Fruit fly (Drosophila melanogaster): ENCODE results near the gene foxo.

foxo gene

dm6 chr3R:14056320-14057053, at the start of gene foxo:
Gene foxo, plus strand, starts transcription at chr3R:14056945.
- TF ChIP-seq CG17801 (GFP tag; optimal IDR thresholded peaks at IDR 0.05; ENCODE audit: partially characterized antibody) = peak; percentile 50

- no peak for TF ChIP-seq CG17801 (GFP tag; optimal IDR thresholded peaks at IDR 0.05; ENCODE audit: partially characterized antibody)
Observed at dm6 chr3R:14007550-14007949, 49.2 kb upstream of the foxo start.

dm6 chr3R:14008854-14009253, 47.9 kb upstream of the foxo start:
- TF ChIP-seq CG17801 (GFP tag; optimal IDR thresholded peaks at IDR 0.05; ENCODE audit: partially characterized antibody) = no peak

DNA sequence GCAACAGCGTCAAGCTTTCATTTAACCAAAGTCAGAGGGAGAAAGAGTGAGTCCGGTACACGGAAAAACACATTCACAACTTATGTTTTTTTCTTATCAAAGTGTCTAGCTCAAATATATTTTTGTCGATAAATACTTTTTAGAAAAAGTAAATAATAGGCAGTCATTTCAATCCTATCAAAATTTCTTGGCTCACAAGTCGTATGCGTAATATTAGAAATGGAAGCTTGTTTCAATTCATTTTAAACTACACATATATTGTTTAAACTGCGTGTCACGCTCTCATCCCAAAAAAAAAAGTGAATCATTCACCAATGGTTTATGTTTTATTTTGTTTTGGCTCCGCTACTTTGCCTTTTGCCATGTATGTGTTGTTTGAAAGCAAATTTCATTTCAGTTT, 47.1 kb upstream of the foxo start:
- no peak for TF ChIP-seq CG17801 (GFP tag; optimal IDR thresholded peaks at IDR 0.05; ENCODE audit: partially characterized antibody)

DNA sequence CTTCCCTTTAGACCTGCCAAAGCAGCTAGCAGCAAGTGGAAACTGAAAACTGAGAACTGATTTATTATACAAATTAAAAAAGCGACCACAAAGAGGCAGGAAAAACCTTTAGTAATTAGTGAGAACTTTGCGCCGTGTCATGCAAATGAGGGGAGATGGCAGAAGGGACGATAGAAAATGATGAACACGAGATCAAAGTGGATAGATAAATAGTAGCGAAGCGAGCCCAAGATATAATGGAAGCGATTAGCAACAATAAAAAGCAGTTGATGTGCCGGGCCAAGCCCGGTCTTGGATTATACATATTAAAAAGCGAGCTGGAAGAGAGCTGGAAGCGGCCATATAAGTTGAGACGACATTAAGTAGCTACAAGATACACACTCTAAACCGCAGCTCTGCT, 45.6 kb upstream of the foxo start:
- no peak for TF ChIP-seq CG17801 (GFP tag; optimal IDR thresholded peaks at IDR 0.05; ENCODE audit: partially characterized antibody)

dm6 chr3R:14011629-14012028, 45.1 kb upstream of the foxo start:
- TF ChIP-seq CG17801 (GFP tag; optimal IDR thresholded peaks at IDR 0.05; ENCODE audit: partially characterized antibody) = no peak

DNA sequence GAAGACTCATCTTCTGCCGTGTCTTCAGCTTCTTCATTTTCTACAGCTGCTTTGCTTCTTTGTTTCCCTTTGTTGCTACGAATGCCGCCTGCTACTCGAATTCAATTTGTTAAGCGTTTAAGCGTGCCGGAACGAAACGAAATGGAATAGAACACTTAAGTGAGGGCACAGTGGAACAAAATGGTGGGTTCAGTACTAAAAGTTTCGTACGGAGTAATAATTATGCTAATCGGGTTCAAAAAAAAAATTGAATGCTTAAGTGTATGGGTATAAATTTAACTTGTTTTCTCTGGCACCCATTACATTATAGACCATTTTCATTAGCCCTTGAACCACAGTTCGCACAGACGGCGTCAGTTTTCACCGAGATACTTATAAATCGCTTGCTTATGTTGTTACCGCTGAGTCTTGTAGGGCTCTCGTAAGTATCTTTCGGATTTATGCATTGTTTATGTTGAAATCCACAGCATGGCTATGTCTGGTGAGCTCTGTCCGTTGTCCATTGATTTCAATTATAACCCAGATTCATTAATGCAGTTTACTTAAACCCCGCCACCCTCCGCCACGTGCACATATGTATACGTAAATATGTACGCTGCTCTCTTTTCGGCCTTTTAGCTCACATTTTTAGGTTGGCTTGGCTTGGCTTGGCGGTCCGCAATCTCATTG, 44.1 kb upstream of the foxo start:
- TF ChIP-seq CG17801 (GFP tag; optimal IDR thresholded peaks at IDR 0.05; ENCODE audit: partially characterized antibody) = peak; percentile 48

- no peak for TF ChIP-seq CG17801 (GFP tag; optimal IDR thresholded peaks at IDR 0.05; ENCODE audit: partially characterized antibody)
Observed at dm6 chr3R:14013827-14014488, 42.8 kb upstream of the foxo start.

dm6 chr3R:14014580-14014979, 42.2 kb upstream of the foxo start:
- no peak for TF ChIP-seq CG17801 (GFP tag; optimal IDR thresholded peaks at IDR 0.05; ENCODE audit: partially characterized antibody)

DNA sequence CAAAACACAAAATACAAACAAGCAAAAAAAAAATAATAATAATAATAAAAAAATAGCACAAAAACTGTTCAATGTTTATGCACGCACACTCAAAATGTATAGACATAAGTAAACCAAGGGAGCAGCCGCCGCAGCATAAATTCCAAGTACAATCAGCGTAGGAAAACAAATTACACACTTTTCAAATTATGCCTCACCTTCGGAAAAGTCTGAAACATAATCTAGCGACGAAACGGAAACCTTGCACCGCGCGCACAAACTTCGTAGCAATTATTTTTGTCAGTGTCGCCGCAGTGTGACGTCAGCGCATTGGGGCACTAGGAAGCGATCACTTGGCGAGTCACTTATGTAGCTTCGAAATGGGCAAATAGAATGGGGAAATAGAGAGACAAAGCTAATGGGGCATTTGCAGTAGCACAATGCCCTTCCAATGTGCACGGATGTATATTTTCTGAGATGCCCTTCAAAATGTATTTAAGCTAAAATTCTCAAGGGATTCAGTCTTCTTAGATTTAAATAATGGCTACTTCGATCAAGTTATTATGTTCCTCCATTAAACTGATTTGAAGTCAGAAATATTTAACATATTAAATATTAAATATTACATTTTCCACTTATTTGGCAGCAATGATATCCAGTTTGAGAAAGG, 39.9 kb upstream of the foxo start:
- no peak for TF ChIP-seq CG17801 (GFP tag; optimal IDR thresholded peaks at IDR 0.05; ENCODE audit: partially characterized antibody)

DNA sequence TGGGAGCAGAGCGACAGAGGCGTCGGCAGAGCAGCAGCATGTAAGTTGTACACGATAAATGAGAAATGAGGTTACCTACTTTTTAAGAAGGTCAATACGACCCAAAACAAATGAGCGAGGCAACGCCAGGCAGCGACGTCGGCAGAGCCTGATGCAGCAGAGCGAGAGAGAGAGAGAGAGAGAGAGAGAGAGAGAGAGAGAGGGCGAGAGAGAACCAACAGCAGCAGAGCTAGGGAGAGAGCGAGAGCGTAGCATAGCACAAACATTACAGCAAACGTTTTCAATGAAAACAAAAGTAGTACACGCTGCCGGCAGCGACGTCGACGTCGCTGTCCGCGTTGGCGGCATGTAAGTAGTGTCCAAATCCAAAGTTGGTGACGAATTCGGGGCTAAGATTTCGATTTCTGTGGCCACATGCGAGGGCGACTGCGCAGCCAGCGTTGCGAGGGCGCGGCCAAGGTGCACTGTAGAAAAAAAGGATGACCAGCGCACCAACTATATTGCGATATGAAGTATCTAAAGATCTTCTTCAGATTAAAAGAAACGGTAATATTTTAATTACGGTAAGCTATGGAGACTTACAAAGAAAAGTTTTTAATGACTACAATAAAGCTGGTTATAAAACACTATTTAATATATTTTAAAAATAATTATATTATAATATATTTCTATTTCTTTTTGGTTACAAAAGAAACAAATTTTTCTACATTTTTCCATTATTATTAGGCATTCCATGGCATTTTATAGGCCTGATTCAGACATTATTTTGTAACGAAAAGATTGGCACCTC, 38.9 kb upstream of the foxo start:
- peak; percentile 28 for TF ChIP-seq CG17801 (GFP tag; optimal IDR thresholded peaks at IDR 0.05; ENCODE audit: partially characterized antibody)

DNA sequence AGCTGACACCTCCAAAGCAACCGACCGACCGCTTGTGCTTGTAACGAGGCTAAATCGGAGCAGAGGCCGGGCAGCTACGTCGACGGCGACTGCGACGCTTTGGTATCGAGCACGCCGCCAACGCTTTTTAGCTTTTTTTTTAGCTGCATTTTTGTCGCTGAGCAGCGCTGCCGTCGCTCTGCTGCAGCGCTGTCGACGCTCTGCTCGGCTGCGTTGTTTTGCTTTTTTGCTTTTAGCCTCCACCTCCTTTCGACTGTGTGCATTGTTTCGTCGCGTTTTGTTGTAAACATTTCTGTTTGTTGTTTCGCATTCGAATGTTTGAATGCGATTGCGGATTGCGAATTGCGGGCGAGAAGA, 38.3 kb upstream of the foxo start:
- no peak for TF ChIP-seq CG17801 (GFP tag; optimal IDR thresholded peaks at IDR 0.05; ENCODE audit: partially characterized antibody)

dm6 chr3R:14019407-14020050, 37.2 kb upstream of the foxo start:
- no peak for TF ChIP-seq CG17801 (GFP tag; optimal IDR thresholded peaks at IDR 0.05; ENCODE audit: partially characterized antibody)

DNA sequence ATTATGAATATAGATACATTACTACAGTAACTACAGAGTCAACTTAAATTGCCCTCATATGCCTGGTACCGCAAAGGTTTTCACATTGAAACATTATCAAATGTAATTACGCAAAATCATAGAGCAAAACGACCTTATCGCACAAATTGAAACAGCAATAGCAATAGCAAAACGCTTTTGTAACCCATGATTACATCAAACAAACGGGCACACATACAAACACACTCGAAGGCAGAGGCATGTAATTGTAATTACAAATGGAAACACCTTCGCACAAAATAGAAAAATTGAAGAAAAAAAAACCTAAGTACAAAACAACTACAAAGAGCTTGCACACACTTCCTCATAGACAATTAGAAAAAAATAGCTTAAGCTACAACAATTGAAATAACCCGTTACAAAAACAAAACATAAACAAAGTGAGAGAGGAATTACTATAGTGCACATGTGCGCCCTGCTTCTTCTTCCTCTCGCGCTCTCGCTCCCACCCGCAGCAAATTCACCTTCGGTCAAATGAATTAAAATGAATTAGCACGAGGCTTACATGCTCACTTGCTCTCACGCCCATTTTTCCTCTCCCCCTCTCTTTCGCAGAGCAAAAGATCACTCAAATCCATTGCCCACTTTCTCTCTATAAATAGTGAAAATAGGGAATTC, 36.3 kb upstream of the foxo start:
- TF ChIP-seq CG17801 (GFP tag; optimal IDR thresholded peaks at IDR 0.05; ENCODE audit: partially characterized antibody) = no peak

Measured in ovary, adult (tissue).